Worm (Caenorhabditis elegans): ENCODE measurements around the gene M153.3.

M153.3 gene

ce11 chrX:12104630-12105029 is 38.0 kb upstream of the M153.3 start, which contains the start of gene col-181:
Gene col-181 (plus strand): TSS chrX:12104930.
- TF ChIP-seq unc-3 (GFP tag; conservative IDR thresholded peaks at IDR 0.05) (no peak), unc-3 (tag; optimal IDR thresholded peaks at IDR 0.05) (no peak), zip-5 (tag; optimal IDR thresholded peaks at IDR 0.05) (no peak), eyg-1 (tag; optimal IDR thresholded peaks at IDR 0.05) (no peak), pag-3 (tag; optimal IDR thresholded peaks at IDR 0.05; ENCODE audit: borderline replicate concordance) (no peak), ceh-34 (tag; optimal IDR thresholded peaks at IDR 0.05) (no peak), gmeb-2 (tag; optimal IDR thresholded peaks at IDR 0.05) (no peak), hlh-13 (GFP tag; optimal IDR thresholded peaks at IDR 0.05) (no peak), tbx-2 (tag; optimal IDR thresholded peaks at IDR 0.05) (no peak), ceh-2 (tag; optimal IDR thresholded peaks at IDR 0.05) (no peak), F13H6.1 (tag; optimal IDR thresholded peaks at IDR 0.05) (no peak), K02D7.2 (tag; optimal IDR thresholded peaks at IDR 0.05) (no peak)

ce11 chrX:12105458-12105857 is 37.2 kb upstream of the M153.3 start:
- no peak for TF ChIP-seq dmd-4 (tag; optimal IDR thresholded peaks at IDR 0.05; ENCODE audit: borderline replicate concordance)
- TF ChIP-seq sox-4 (tag; optimal IDR thresholded peaks at IDR 0.05) = no peak
- no peak for TF ChIP-seq dve-1 (tag; optimal IDR thresholded peaks at IDR 0.05)
- no peak for TF ChIP-seq tbx-2 (tag; optimal IDR thresholded peaks at IDR 0.05)
- no peak for TF ChIP-seq ceh-6 (GFP tag; optimal IDR thresholded peaks at IDR 0.05)
- TF ChIP-seq fkh-10 (GFP tag; optimal IDR thresholded peaks at IDR 0.05) = no peak
- no peak for TF ChIP-seq zip-5 (tag; optimal IDR thresholded peaks at IDR 0.05)
- TF ChIP-seq ama-1 (optimal IDR thresholded peaks at IDR 0.05) = no peak
- no peak for TF ChIP-seq ceh-30 (tag; optimal IDR thresholded peaks at IDR 0.05)
- no peak for TF ChIP-seq pax-1 (tag; optimal IDR thresholded peaks at IDR 0.05)

- TF ChIP-seq ama-1 (optimal IDR thresholded peaks at IDR 0.05) (no peak), unc-3 (GFP tag; conservative IDR thresholded peaks at IDR 0.05) (peak; percentile 98), unc-3 (tag; optimal IDR thresholded peaks at IDR 0.05) (peak; percentile 89), fkh-10 (GFP tag; optimal IDR thresholded peaks at IDR 0.05) (peak; percentile 75), tbx-2 (tag; optimal IDR thresholded peaks at IDR 0.05) (peak; percentile 95), unc-55 (GFP tag; optimal IDR thresholded peaks at IDR 0.05) (no peak), tbx-7 (tag; optimal IDR thresholded peaks at IDR 0.05) (peak; percentile 71), odd-2 (tag; optimal IDR thresholded peaks at IDR 0.05) (peak; percentile 57), C08G9.2 (tag; optimal IDR thresholded peaks at IDR 0.05) (peak; percentile 89), fkh-6 (tag; optimal IDR thresholded peaks at IDR 0.05) (peak; percentile 96), ttx-3 (tag; optimal IDR thresholded peaks at IDR 0.05) (peak; percentile 97), K02D7.2 (tag; optimal IDR thresholded peaks at IDR 0.05) (peak; percentile 92), F13H6.1 (tag; optimal IDR thresholded peaks at IDR 0.05) (peak; percentile 94), pros-1 (tag; optimal IDR thresholded peaks at IDR 0.05) (peak; percentile 13), K09A11.1 (tag; optimal IDR thresholded peaks at IDR 0.05; ENCODE audit: insufficient read depth) (peak; percentile 84), dmd-4 (tag; optimal IDR thresholded peaks at IDR 0.05; ENCODE audit: borderline replicate concordance) (peak; percentile 96), T23F11.4 (GFP tag; optimal IDR thresholded peaks at IDR 0.05) (peak; percentile 94), ceh-22 (tag; optimal IDR thresholded peaks at IDR 0.05) (no peak), ahr-1 (tag; optimal IDR thresholded peaks at IDR 0.05) (peak; percentile 90), ceh-31 (tag; optimal IDR thresholded peaks at IDR 0.05) (peak; percentile 88), unc-86 (tag; optimal IDR thresholded peaks at IDR 0.05) (peak; percentile 96), mec-3 (tag; optimal IDR thresholded peaks at IDR 0.05; ENCODE audit: borderline replicate concordance) (peak; percentile 76), hlh-6 (tag; optimal IDR thresholded peaks at IDR 0.05) (peak; percentile 98), Y22D7AL.16 (tag; optimal IDR thresholded peaks at IDR 0.05) (peak; percentile 93), rnt-1 (tag; optimal IDR thresholded peaks at IDR 0.05) (peak; percentile 94), sdc-2 (tag; optimal IDR thresholded peaks at IDR 0.05) (peak; percentile 94), ceh-6 (GFP tag; optimal IDR thresholded peaks at IDR 0.05) (peak; percentile 97), ceh-45 (GFP tag; IDR thresholded peaks at IDR 0.05) (no peak; the same call in 1 of the 2 replicates), nhr-232 (tag; optimal IDR thresholded peaks at IDR 0.05) (peak; percentile 93), ceh-48 (tag; optimal IDR thresholded peaks at IDR 0.05) (peak; percentile 89), zip-5 (tag; optimal IDR thresholded peaks at IDR 0.05) (peak; percentile 86), elt-4 (tag; optimal IDR thresholded peaks at IDR 0.05) (peak; percentile 77), pha-4 (tag; optimal IDR thresholded peaks at IDR 0.05) (no peak), sox-4 (tag; optimal IDR thresholded peaks at IDR 0.05) (peak; percentile 95), elt-2 (tag; optimal IDR thresholded peaks at IDR 0.05) (peak; percentile 98), hlh-30 (tag; optimal IDR thresholded peaks at IDR 0.05; ENCODE audit: insufficient read depth) (peak; percentile 77), pag-3 (tag; optimal IDR thresholded peaks at IDR 0.05; ENCODE audit: borderline replicate concordance) (peak; percentile 87), dve-1 (tag; optimal IDR thresholded peaks at IDR 0.05) (peak; percentile 96), lim-6 (tag; optimal IDR thresholded peaks at IDR 0.05) (peak; percentile 93), ceh-30 (tag; optimal IDR thresholded peaks at IDR 0.05) (peak; percentile 86), ceh-34 (tag; optimal IDR thresholded peaks at IDR 0.05) (peak; percentile 96)
These were observed 36.7 kb upstream of the M153.3 start for ce11 chrX:12106004-12106403.

All from whole organism, late embryonic.